Worm (Caenorhabditis elegans) whole organism, L4 larva: ENCODE data around the gene nlp-56.

Source experiments
- Y48G9A.11 ChIP-seq: fragments of 200-800 bp; sonication (Bioruptor generic); IDR thresholded peaks from 2 replicates; pipeline ENCODE4 v1.3.6; 2022; ENCODE audit warnings: missing genetic modification reagents, missing genetic modification characterization, missing compliant biosample characterization
- dmd-6 ChIP-seq: fragments of 200-800 bp; sonication (Bioruptor generic); IDR thresholded peaks from 2 replicates; pipeline ENCODE4 v1.3.6; 2022; ENCODE audit warnings: missing genetic modification reagents, missing genetic modification characterization, missing compliant biosample characterization
- duxl-1 ChIP-seq: sonication (generic microtip); optimal IDR thresholded peaks from 2 replicates; lab custom pipeline; 2016; ENCODE audit warnings: mild to moderate bottlenecking, missing genetic modification characterization, moderate library complexity, missing compliant biosample characterization; ENCODE audit not compliant: poor library complexity
- fkh-10 ChIP-seq: fragments of 150-350 bp; optimal IDR thresholded peaks from 2 replicates; lab custom pipeline; 2014; ENCODE audit warnings: missing biosample characterization, missing genetic modification reagents, missing genetic modification characterization
- fos-1 ChIP-seq: fragments of 150-350 bp; optimal IDR thresholded peaks from 2 replicates; lab custom pipeline; 2014; ENCODE audit warnings: missing biosample characterization, missing genetic modification characterization
- lim-7 ChIP-seq: fragments of 200-800 bp; sonication (Bioruptor generic); IDR thresholded peaks from 2 replicates; pipeline ENCODE4 v1.3.6; 2022; ENCODE audit warnings: missing genetic modification characterization, missing compliant biosample characterization
- lin-39 ChIP-seq: fragments of 150-350 bp; optimal IDR thresholded peaks from 2 replicates; lab custom pipeline; 2014; ENCODE audit warnings: missing biosample characterization, missing genetic modification reagents, missing genetic modification characterization
- nhr-111 ChIP-seq: fragments of 200-800 bp; sonication (Bioruptor generic); optimal IDR thresholded peaks from 2 replicates; lab custom pipeline; 2018; ENCODE audit warnings: mild to moderate bottlenecking, missing genetic modification characterization, missing compliant biosample characterization
- nhr-77 ChIP-seq: fragments of 150-350 bp; optimal IDR thresholded peaks from 2 replicates; lab custom pipeline; 2014; ENCODE audit warnings: missing biosample characterization, missing genetic modification characterization
- unc-130 ChIP-seq: sonication (generic microtip); optimal IDR thresholded peaks from 2 replicates; lab custom pipeline; 2016; ENCODE audit warnings: missing genetic modification reagents, missing genetic modification characterization, missing compliant biosample characterization
- unc-39 ChIP-seq: sonication (generic microtip); optimal IDR thresholded peaks from 2 replicates; lab custom pipeline; 2017; ENCODE audit warnings: missing biosample characterization, missing genetic modification characterization

ce11 chrIV:14765336-14765735 is 19.2 kb downstream of the nlp-56 start, which contains the start of gene Y57G11C.5:
- TF ChIP-seq Y48G9A.11 (GFP tag; lab: Robert Waterston, UW) (no peak), nhr-77 (tag; lab: Kevin White, UChicago) (no peak), dmd-6 (GFP tag; lab: Robert Waterston, UW) (no peak), duxl-1 (tag; lab: Kevin White, UChicago) (no peak), nhr-111 (no peak), fkh-10 (GFP tag; lab: Kevin White, UChicago) (no peak), lim-7 (GFP tag; lab: Robert Waterston, UW) (no peak), unc-39 (no peak), lin-39 (no peak), fos-1 (tag; lab: Kevin White, UChicago) (no peak), unc-130 (GFP tag; lab: Kevin White, UChicago) (no peak)
